Worm (Caenorhabditis elegans) whole organism, L3 larva: ENCODE measurements around the gene M151.2.

Source experiments
- ama-1 ChIP-seq: fragments of 150-350 bp; optimal IDR thresholded peaks from 2 replicates; lab custom pipeline; 2018
- egl-27 ChIP-seq: sonication (generic microtip); optimal IDR thresholded peaks from 4 replicates; lab custom pipeline; 2017; ENCODE audit warnings: missing biosample characterization, missing genetic modification reagents, missing genetic modification characterization
- elt-1 ChIP-seq: fragments of 150-350 bp; optimal IDR thresholded peaks from 2 replicates; lab custom pipeline; 2014; ENCODE audit warnings: missing biosample characterization, missing genetic modification characterization
- fkh-10 ChIP-seq: sonication (generic microtip); optimal IDR thresholded peaks from 2 replicates; lab custom pipeline; 2017; ENCODE audit warnings: missing biosample characterization, missing genetic modification reagents, missing genetic modification characterization
- nhr-11 ChIP-seq: fragments of 150-350 bp; optimal IDR thresholded peaks from 2 replicates; lab custom pipeline; 2014; ENCODE audit warnings: missing biosample characterization, missing genetic modification characterization
- nhr-12 ChIP-seq: fragments of 150-350 bp; optimal IDR thresholded peaks from 2 replicates; lab custom pipeline; 2014; ENCODE audit warnings: missing biosample characterization, missing genetic modification characterization
- nhr-25 ChIP-seq: sonication (generic microtip); optimal IDR thresholded peaks from 2 replicates; lab custom pipeline; 2017; ENCODE audit warnings: missing biosample characterization, missing genetic modification characterization
- nhr-77 ChIP-seq: fragments of 150-350 bp; optimal IDR thresholded peaks from 2 replicates; lab custom pipeline; 2014; ENCODE audit warnings: missing biosample characterization, missing genetic modification characterization
- pha-4 ChIP-seq: fragments of 150-350 bp; optimal IDR thresholded peaks from 2 replicates; lab custom pipeline; 2014; ENCODE audit warnings: missing biosample characterization, missing genetic modification reagents, missing genetic modification characterization
- skn-1 ChIP-seq: fragments of 150-350 bp; optimal IDR thresholded peaks from 2 replicates; lab custom pipeline; 2014; ENCODE audit warnings: missing biosample characterization, missing genetic modification characterization
- snpc-4 ChIP-seq: fragments of 150-350 bp; optimal IDR thresholded peaks from 2 replicates; lab custom pipeline; 2014; ENCODE audit warnings: missing biosample characterization, missing genetic modification characterization
- unc-62 ChIP-seq: fragments of 150-350 bp; sonication (generic microtip); optimal IDR thresholded peaks from 4 replicates; lab custom pipeline; 2014; ENCODE audit warnings: missing biosample characterization, missing genetic modification reagents, missing genetic modification characterization

ce11 chrII:3640197-3640596 is 9.3 kb downstream of the M151.2 start, which contains the start of gene M151.10:
- no peak for TF ChIP-seq ama-1 (lab: Kevin White, UChicago)
- no peak for TF ChIP-seq snpc-4
- no peak for TF ChIP-seq fkh-10 (GFP tag; lab: Kevin White, UChicago)
- TF ChIP-seq egl-27 (tag; lab: Kevin White, UChicago), result no peak
- no peak for TF ChIP-seq nhr-12
- no peak for TF ChIP-seq nhr-77
- no peak for TF ChIP-seq nhr-11
- TF ChIP-seq elt-1 (tag; lab: Kevin White, UChicago), result no peak
- no peak for TF ChIP-seq skn-1 (tag; lab: Kevin White, UChicago)
- TF ChIP-seq unc-62 (GFP tag; lab: Kevin White, UChicago), result no peak
- TF ChIP-seq pha-4 (tag; lab: Kevin White, UChicago), result no peak
- no peak for TF ChIP-seq nhr-25 (tag; lab: Kevin White, UChicago)
